Worm (Caenorhabditis elegans) whole organism, young adult: ENCODE data around the gene AH9.4.
A peak's percentile ranks its signal among the peaks of the same experiment; 100 is the strongest.

ENCODE experiments used
- B0261.1 ChIP-seq: sonication (generic microtip); optimal IDR thresholded peaks from 2 replicates; lab custom pipeline; 2016; ENCODE audit warnings: mild to moderate bottlenecking, missing genetic modification characterization, moderate library complexity, missing compliant biosample characterization
- F33H1.4 ChIP-seq: fragments of 200-800 bp; sonication (Bioruptor generic); IDR thresholded peaks from 2 replicates; pipeline ENCODE4 v1.3.6; 2022; ENCODE audit warnings: missing genetic modification reagents, missing genetic modification characterization, missing compliant biosample characterization
- F49E8.2 ChIP-seq: sonication (generic microtip); optimal IDR thresholded peaks from 3 replicates; lab custom pipeline; 2017; ENCODE audit warnings: missing genetic modification characterization, mild to moderate bottlenecking, missing compliant biosample characterization, antibody characterized with exemption, moderate library complexity; ENCODE audit not compliant: insufficient read depth
- F52B5.7 ChIP-seq: sonication (generic microtip); optimal IDR thresholded peaks from 2 replicates; lab custom pipeline; 2016; ENCODE audit warnings: mild to moderate bottlenecking, missing genetic modification characterization, missing compliant biosample characterization
- K12H6.12 ChIP-seq: fragments of 200-800 bp; sonication (Bioruptor generic); optimal IDR thresholded peaks from 2 replicates; lab custom pipeline; 2018; ENCODE audit warnings: mild to moderate bottlenecking, missing genetic modification characterization, missing compliant biosample characterization
- T07F8.4 ChIP-seq: sonication (generic microtip); optimal IDR thresholded peaks from 2 replicates; lab custom pipeline; 2016; ENCODE audit warnings: mild to moderate bottlenecking, missing genetic modification characterization, moderate library complexity, missing compliant biosample characterization
- Y53G8AR.9 ChIP-seq: fragments of 200-800 bp; sonication (Bioruptor generic); conservative IDR thresholded peaks from 2 replicates; pipeline ENCODE4 v1.3.6; 2022; ENCODE audit warnings: missing genetic modification reagents, missing genetic modification characterization, missing compliant biosample characterization
- Y79H2A.3 ChIP-seq: fragments of 200-800 bp; sonication (Bioruptor generic); conservative IDR thresholded peaks from 2 replicates; pipeline ENCODE4 v1.3.6; 2022; ENCODE audit warnings: missing genetic modification reagents, missing genetic modification characterization, missing compliant biosample characterization
- Y95B8A.8 ChIP-seq: fragments of 200-800 bp; sonication (Bioruptor generic); IDR thresholded peaks from 2 replicates; pipeline ENCODE4 v1.3.6; 2022; ENCODE audit warnings: missing genetic modification reagents, missing genetic modification characterization, missing compliant biosample characterization
- ZK185.1 ChIP-seq: sonication (generic microtip); optimal IDR thresholded peaks from 2 replicates; lab custom pipeline; 2016; ENCODE audit warnings: mild to moderate bottlenecking, missing genetic modification characterization, missing compliant biosample characterization; ENCODE audit not compliant: poor library complexity, severe bottlenecking
- aptf-3 ChIP-seq: fragments of 200-800 bp; sonication (Bioruptor generic); IDR thresholded peaks from 2 replicates; pipeline ENCODE4 v1.3.6; 2022; ENCODE audit warnings: missing genetic modification characterization, missing compliant biosample characterization
- atf-7 ChIP-seq: sonication (generic microtip); optimal IDR thresholded peaks from 2 replicates; lab custom pipeline; 2017; ENCODE audit warnings: mild to moderate bottlenecking, missing genetic modification characterization, missing compliant biosample characterization
- athp-1 ChIP-seq: sonication (generic microtip); optimal IDR thresholded peaks from 2 replicates; lab custom pipeline; 2017; ENCODE audit warnings: mild to moderate bottlenecking, missing genetic modification characterization, missing compliant biosample characterization
- bed-1 ChIP-seq: fragments of 200-800 bp; sonication (Bioruptor generic); IDR thresholded peaks from 2 replicates; pipeline ENCODE4 v1.3.6; 2022; ENCODE audit warnings: missing genetic modification reagents, missing genetic modification characterization, missing compliant biosample characterization
- cebp-2 ChIP-seq: fragments of 200-800 bp; sonication (Bioruptor generic); IDR thresholded peaks from 2 replicates; pipeline ENCODE4 v1.3.6; 2022; ENCODE audit warnings: missing genetic modification characterization, missing compliant biosample characterization
- dpl-1 ChIP-seq: fragments of 150-350 bp; optimal IDR thresholded peaks from 2 replicates; lab custom pipeline; 2014; ENCODE audit warnings: missing biosample characterization, missing genetic modification reagents, missing genetic modification characterization
- efl-1 ChIP-seq: fragments of 150-350 bp; optimal IDR thresholded peaks from 2 replicates; lab custom pipeline; 2014; ENCODE audit warnings: missing biosample characterization, missing genetic modification reagents, missing genetic modification characterization
- ets-4 ChIP-seq: fragments of 200-800 bp; sonication (Bioruptor generic); optimal IDR thresholded peaks from 2 replicates; lab custom pipeline; 2018; ENCODE audit warnings: mild to moderate bottlenecking, missing genetic modification characterization, missing compliant biosample characterization
- him-1 ChIP-seq: sonication (generic microtip); optimal IDR thresholded peaks from 2 replicates; lab custom pipeline; 2016; ENCODE audit warnings: missing genotype, missing genetic modification reagents, missing genetic modification characterization, missing compliant biosample characterization
- hmg-1.2 ChIP-seq: fragments of 200-800 bp; sonication (Bioruptor generic); IDR thresholded peaks from 2 replicates; pipeline ENCODE4 v1.3.6; 2022; ENCODE audit warnings: missing genetic modification reagents, missing genetic modification characterization, missing compliant biosample characterization
- let-607 ChIP-seq, 2 experiments: fragments of 200-800 bp in 1 of 2; sonication (Bioruptor generic) in 1 of 2; sonication (generic microtip) in 1 of 2; optimal IDR thresholded peaks; 2 replicates each; lab custom pipeline; 2016 to 2018; ENCODE audit warnings: mild to moderate bottlenecking in 2 of 2, missing compliant biosample characterization in 2 of 2, missing genetic modification characterization in 2 of 2, moderate library complexity in 2 of 2, missing genotype in 1 of 2
- lin-35 ChIP-seq, 3 experiments: fragments of 150-350 bp in 2 of 3; sonication (generic microtip) in 1 of 3; optimal IDR thresholded peaks; 2 replicates each; lab custom pipeline; 2014 to 2018; ENCODE audit warnings: missing biosample characterization in 3 of 3, missing genetic modification characterization in 3 of 3, missing genetic modification reagents in 3 of 3
- lin-40 ChIP-seq: sonication (generic microtip); optimal IDR thresholded peaks from 2 replicates; lab custom pipeline; 2016; ENCODE audit warnings: missing genetic modification characterization, mild to moderate bottlenecking, missing compliant biosample characterization, missing genotype, missing genetic modification reagents
- lsy-27 ChIP-seq: sonication (generic microtip); optimal IDR thresholded peaks from 2 replicates; lab custom pipeline; 2017; ENCODE audit warnings: missing genetic modification characterization, mild to moderate bottlenecking, missing compliant biosample characterization, antibody characterized with exemption, missing genotype, borderline replicate concordance; ENCODE audit not compliant: insufficient read depth
- madf-10 ChIP-seq: sonication (generic microtip); optimal IDR thresholded peaks from 2 replicates; lab custom pipeline; 2016; ENCODE audit warnings: mild to moderate bottlenecking, missing genetic modification characterization, missing compliant biosample characterization
- nfya-1 ChIP-seq: sonication (generic microtip); optimal IDR thresholded peaks from 2 replicates; lab custom pipeline; 2017; ENCODE audit warnings: antibody characterized with exemption, missing compliant biosample characterization, missing genetic modification characterization, borderline replicate concordance; ENCODE audit not compliant: insufficient read depth
- nhr-120 ChIP-seq: fragments of 200-800 bp; sonication (Bioruptor generic); IDR thresholded peaks from 2 replicates; pipeline ENCODE4 v1.3.6; 2022; ENCODE audit warnings: missing genetic modification characterization, missing compliant biosample characterization
- nhr-179 ChIP-seq: sonication (generic microtip); optimal IDR thresholded peaks from 2 replicates; lab custom pipeline; 2016; ENCODE audit warnings: mild to moderate bottlenecking, missing genetic modification characterization, missing compliant biosample characterization
- nhr-27 ChIP-seq: fragments of 200-800 bp; sonication (Bioruptor generic); optimal IDR thresholded peaks from 2 replicates; lab custom pipeline; 2018; ENCODE audit warnings: mild to moderate bottlenecking, missing genetic modification characterization, moderate library complexity, missing compliant biosample characterization
- nhr-80 ChIP-seq: sonication (generic microtip); optimal IDR thresholded peaks from 2 replicates; lab custom pipeline; 2016; ENCODE audit warnings: missing genetic modification characterization, missing compliant biosample characterization
- pbrm-1 ChIP-seq: fragments of 200-800 bp; sonication (Bioruptor generic); IDR thresholded peaks from 2 replicates; pipeline ENCODE4 v1.3.6; 2022; ENCODE audit warnings: missing genetic modification reagents, missing genetic modification characterization, missing compliant biosample characterization
- pha-4 ChIP-seq: fragments of 150-350 bp; sonication (generic microtip); optimal IDR thresholded peaks from 2 replicates; lab custom pipeline; 2014; ENCODE audit warnings: missing biosample characterization, missing genetic modification reagents, missing genetic modification characterization
- rcor-1 ChIP-seq: fragments of 200-800 bp; sonication (Bioruptor generic); IDR thresholded peaks from 2 replicates; pipeline ENCODE4 v1.3.6; 2022; ENCODE audit warnings: missing genetic modification reagents, missing genetic modification characterization, missing compliant biosample characterization
- repo-1 ChIP-seq: sonication (generic microtip); optimal IDR thresholded peaks from 2 replicates; lab custom pipeline; 2017; ENCODE audit warnings: mild to moderate bottlenecking, missing genetic modification characterization, missing compliant biosample characterization
- sea-2 ChIP-seq: fragments of 200-800 bp; sonication (Bioruptor generic); IDR thresholded peaks from 2 replicates; pipeline ENCODE4 v1.3.6; 2022; ENCODE audit warnings: missing genetic modification characterization, missing compliant biosample characterization
- ztf-18 ChIP-seq: sonication (generic microtip); optimal IDR thresholded peaks from 2 replicates; lab custom pipeline; 2016; ENCODE audit warnings: missing genotype, mild to moderate bottlenecking, missing genetic modification characterization, missing compliant biosample characterization
- ztf-26 ChIP-seq: sonication (generic microtip); optimal IDR thresholded peaks from 2 replicates; lab custom pipeline; 2017; ENCODE audit warnings: missing genetic modification characterization, missing compliant biosample characterization
- ztf-28 ChIP-seq: fragments of 200-800 bp; sonication (Bioruptor generic); IDR thresholded peaks from 2 replicates; pipeline ENCODE4 v1.3.6; 2022; ENCODE audit warnings: missing genetic modification reagents, missing genetic modification characterization, missing compliant biosample characterization
- ztf-3 ChIP-seq: fragments of 200-800 bp; sonication (Bioruptor generic); optimal IDR thresholded peaks from 2 replicates; lab custom pipeline; 2018; ENCODE audit warnings: mild to moderate bottlenecking, missing genetic modification characterization, missing compliant biosample characterization

AH9.4 gene

DNA sequence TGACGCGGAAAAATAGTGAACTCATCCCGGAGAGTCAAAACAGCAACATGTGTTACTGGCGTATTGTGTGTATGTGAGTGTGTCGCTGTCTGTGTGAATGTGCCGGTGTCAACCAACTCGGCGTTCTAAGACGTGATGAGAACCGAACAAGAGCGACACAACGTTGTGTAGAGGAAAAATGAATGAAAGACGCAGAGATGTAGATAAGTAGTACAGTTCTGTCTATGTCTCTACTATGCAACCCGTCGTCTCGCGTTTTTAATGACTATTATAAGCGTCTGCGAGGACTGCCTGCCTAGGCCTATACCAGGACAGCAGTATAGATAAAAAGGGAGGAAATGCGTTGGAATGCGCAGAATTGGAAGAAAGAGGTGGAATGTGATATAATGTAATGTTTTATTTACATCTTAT, 13.8 kb upstream of the AH9.4 start:
- peak; percentile 29 for TF ChIP-seq lin-40 (tag; lab: Kevin White, UChicago)
- TF ChIP-seq ztf-26 (tag; lab: Kevin White, UChicago), result no peak
- no peak for TF ChIP-seq nhr-120 (GFP tag; lab: Robert Waterston, UW)
- no peak for TF ChIP-seq nhr-179 (tag; lab: Kevin White, UChicago)
- no peak for TF ChIP-seq F33H1.4 (GFP tag; lab: Robert Waterston, UW)
- no peak for TF ChIP-seq ztf-3 (GFP tag; lab: Kevin White, UChicago)
- peak in 1 of 2 experiments; percentile 22 for TF ChIP-seq let-607 (tag; optimal IDR thresholded peaks at IDR 0.05; lab: Kevin White, UChicago)
- peak; percentile 60; the same call in 1 of the 2 replicates for TF ChIP-seq hmg-1.2 (GFP tag; lab: Robert Waterston, UW)
- no peak for TF ChIP-seq pbrm-1 (GFP tag; lab: Robert Waterston, UW)
- no peak for TF ChIP-seq lin-35 (GFP tag; optimal IDR thresholded peaks at IDR 0.05; lab: Kevin White, UChicago)
- no peak for TF ChIP-seq nhr-27 (tag; lab: Kevin White, UChicago)
- TF ChIP-seq repo-1, result no peak
- TF ChIP-seq K12H6.12 (tag; lab: Kevin White, UChicago), result peak; percentile 60
- TF ChIP-seq Y79H2A.3 (GFP tag; lab: Robert Waterston, UW), result no peak
- no peak for TF ChIP-seq bed-1
- no peak for TF ChIP-seq lsy-27 (tag; lab: Kevin White, UChicago)
- TF ChIP-seq nhr-80 (tag; lab: Kevin White, UChicago), result peak; percentile 77
- no peak for TF ChIP-seq nfya-1 (tag; lab: Kevin White, UChicago)
- TF ChIP-seq rcor-1 (GFP tag; lab: Robert Waterston, UW), result 0 out of 2 replicates have a peak, but pooled peaks have one; percentile 28
- TF ChIP-seq ZK185.1 (tag; lab: Kevin White, UChicago), result no peak
- peak; percentile 12 for TF ChIP-seq atf-7
- no peak for TF ChIP-seq sea-2 (GFP tag; lab: Robert Waterston, UW)
- TF ChIP-seq ets-4 (GFP tag; lab: Kevin White, UChicago), result peak; percentile 26

- TF ChIP-seq cebp-2 (GFP tag; lab: Robert Waterston, UW) (no peak), B0261.1 (tag; lab: Kevin White, UChicago) (no peak), efl-1 (GFP tag; lab: Kevin White, UChicago) (no peak), madf-10 (tag; lab: Kevin White, UChicago) (no peak), nhr-80 (tag; lab: Kevin White, UChicago) (no peak), F49E8.2 (no peak), pha-4 (no peak), hmg-1.2 (GFP tag; lab: Robert Waterston, UW) (no peak), him-1 (no peak), dpl-1 (GFP tag; lab: Kevin White, UChicago) (no peak), ztf-28 (GFP tag; lab: Robert Waterston, UW) (no peak), aptf-3 (GFP tag; lab: Robert Waterston, UW) (no peak), T07F8.4 (tag; lab: Kevin White, UChicago) (no peak)
- TF ChIP-seq, all 124 proteins: peak for 0
Measured at ce11 chrX:2287092-2287491, 13.0 kb upstream of the AH9.4 start, which contains the start of gene sav-1. sav-1 (minus strand) TSS chrX:2287192.

DNA sequence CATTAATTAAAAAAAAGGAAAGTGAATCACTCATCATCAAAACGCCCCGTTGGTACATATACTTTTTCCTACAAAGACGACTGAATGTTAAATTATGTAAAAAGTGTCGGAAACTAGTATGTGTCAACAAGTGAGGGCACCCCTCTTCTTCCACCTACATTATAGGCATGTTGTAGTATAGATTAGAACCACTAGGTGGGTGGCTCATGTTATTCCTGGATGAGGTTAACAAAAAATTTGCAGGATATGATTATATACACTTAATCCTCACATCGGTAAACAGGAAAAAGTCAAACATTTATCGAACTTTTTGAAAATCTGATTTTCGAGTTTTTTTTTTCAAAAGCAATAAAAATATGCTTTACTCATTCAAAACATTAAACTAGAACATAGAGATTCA, 1.9 kb upstream of the AH9.4 start:
- TF ChIP-seq dpl-1 (GFP tag; lab: Kevin White, UChicago) (no peak), nhr-80 (tag; lab: Kevin White, UChicago) (no peak), athp-1 (tag; lab: Kevin White, UChicago) (no peak), Y53G8AR.9 (no peak), F52B5.7 (tag; lab: Kevin White, UChicago) (no peak), F49E8.2 (no peak), Y95B8A.8 (GFP tag; lab: Robert Waterston, UW) (no peak), cebp-2 (GFP tag; lab: Robert Waterston, UW) (no peak), ztf-18 (tag; lab: Kevin White, UChicago) (no peak), ZK185.1 (tag; lab: Kevin White, UChicago) (no peak)
